Worm (Caenorhabditis elegans) whole organism, L2 larva: ENCODE data around the gene spp-14.

Source experiments
- C34F6.9 ChIP-seq: fragments of 150-350 bp; optimal IDR thresholded peaks from 2 replicates; lab custom pipeline; 2014; ENCODE audit warnings: missing biosample characterization, missing genetic modification characterization
- F13H6.1 ChIP-seq: sonication (generic microtip); optimal IDR thresholded peaks from 2 replicates; lab custom pipeline; 2016; ENCODE audit warnings: missing genetic modification characterization, missing compliant biosample characterization
- R02D3.7 ChIP-seq: fragments of 150-350 bp; optimal IDR thresholded peaks from 2 replicates; lab custom pipeline; 2014; ENCODE audit warnings: missing biosample characterization, missing genetic modification characterization
- ZK546.5 ChIP-seq: sonication (generic microtip); optimal IDR thresholded peaks from 2 replicates; lab custom pipeline; 2017; ENCODE audit warnings: missing biosample characterization, missing genetic modification characterization
- alr-1 ChIP-seq: fragments of 150-350 bp; optimal IDR thresholded peaks from 2 replicates; lab custom pipeline; 2014; ENCODE audit warnings: missing biosample characterization, missing genetic modification characterization
- ama-1 ChIP-seq: fragments of 150-350 bp; optimal IDR thresholded peaks from 2 replicates; lab custom pipeline; 2018; ENCODE audit warnings: inconsistent platforms
- ceh-16 ChIP-seq: fragments of 150-350 bp; optimal IDR thresholded peaks from 2 replicates; lab custom pipeline; 2014; ENCODE audit warnings: missing biosample characterization, missing genetic modification characterization
- crh-2 ChIP-seq: sonication (generic microtip); optimal IDR thresholded peaks from 2 replicates; lab custom pipeline; 2017; ENCODE audit warnings: missing biosample characterization, missing genetic modification characterization
- gmeb-1 ChIP-seq: fragments of 150-350 bp; optimal IDR thresholded peaks from 2 replicates; lab custom pipeline; 2014; ENCODE audit warnings: missing biosample characterization, missing genetic modification characterization
- lin-13 ChIP-seq: fragments of 150-350 bp; optimal IDR thresholded peaks from 2 replicates; lab custom pipeline; 2014; ENCODE audit warnings: missing biosample characterization, missing genetic modification reagents, missing genetic modification characterization
- lin-39 ChIP-seq: fragments of 150-350 bp; optimal IDR thresholded peaks from 2 replicates; lab custom pipeline; 2014; ENCODE audit warnings: missing biosample characterization, missing genetic modification reagents, missing genetic modification characterization
- lsy-2 ChIP-seq, 2 experiments: fragments of 150-350 bp in 1 of 2; sonication (generic microtip) in 1 of 2; optimal IDR thresholded peaks; 2 replicates each; lab custom pipeline; 2014 to 2017; ENCODE audit warnings: missing biosample characterization in 2 of 2, missing genetic modification characterization in 2 of 2
- mab-5 ChIP-seq: fragments of 150-350 bp; optimal IDR thresholded peaks from 2 replicates; lab custom pipeline; 2014; ENCODE audit warnings: missing biosample characterization, missing genetic modification characterization
- mbf-1 ChIP-seq: sonication (generic microtip); optimal IDR thresholded peaks from 2 replicates; lab custom pipeline; 2017; ENCODE audit warnings: missing biosample characterization, missing genetic modification characterization
- mdl-1 ChIP-seq, 2 experiments: fragments of 150-350 bp in 1 of 2; sonication (generic microtip) in 1 of 2; optimal IDR thresholded peaks; 2 replicates each; lab custom pipeline; 2017; ENCODE audit warnings: missing biosample characterization in 2 of 2, missing genetic modification characterization in 2 of 2
- nhr-10 ChIP-seq: sonication (generic microtip); optimal IDR thresholded peaks from 2 replicates; lab custom pipeline; 2017; ENCODE audit warnings: missing biosample characterization, missing genetic modification characterization
- nhr-12 ChIP-seq: fragments of 150-350 bp; optimal IDR thresholded peaks from 2 replicates; lab custom pipeline; 2014; ENCODE audit warnings: missing biosample characterization, missing genetic modification characterization
- nhr-129 ChIP-seq: fragments of 150-350 bp; optimal IDR thresholded peaks from 2 replicates; lab custom pipeline; 2014; ENCODE audit warnings: missing biosample characterization, missing genetic modification characterization
- nhr-21 ChIP-seq: fragments of 150-350 bp; optimal IDR thresholded peaks from 2 replicates; lab custom pipeline; 2014; ENCODE audit warnings: missing biosample characterization, missing genetic modification characterization
- nhr-23 ChIP-seq: fragments of 150-350 bp; optimal IDR thresholded peaks from 2 replicates; lab custom pipeline; 2014; ENCODE audit warnings: missing biosample characterization, missing genetic modification reagents, missing genetic modification characterization
- nhr-237 ChIP-seq: fragments of 150-350 bp; optimal IDR thresholded peaks from 2 replicates; lab custom pipeline; 2014; ENCODE audit warnings: missing biosample characterization, missing genetic modification characterization
- nhr-6 ChIP-seq: fragments of 150-350 bp; optimal IDR thresholded peaks from 2 replicates; lab custom pipeline; 2014; ENCODE audit warnings: missing biosample characterization, missing genetic modification characterization
- nhr-77 ChIP-seq: fragments of 150-350 bp; optimal IDR thresholded peaks from 2 replicates; lab custom pipeline; 2014; ENCODE audit warnings: missing biosample characterization, missing genetic modification characterization
- peb-1 ChIP-seq: fragments of 150-350 bp; optimal IDR thresholded peaks from 2 replicates; lab custom pipeline; 2014; ENCODE audit warnings: missing biosample characterization, missing genetic modification characterization
- sem-4 ChIP-seq: fragments of 150-350 bp; optimal IDR thresholded peaks from 2 replicates; lab custom pipeline; 2014; ENCODE audit warnings: missing biosample characterization, missing genetic modification reagents, missing genetic modification characterization
- skn-1 ChIP-seq: sonication (generic microtip); optimal IDR thresholded peaks from 2 replicates; lab custom pipeline; 2017; ENCODE audit warnings: missing biosample characterization, missing genetic modification characterization
- sma-3 ChIP-seq: sonication (generic microtip); optimal IDR thresholded peaks from 2 replicates; lab custom pipeline; 2016; ENCODE audit warnings: missing genetic modification reagents, missing genetic modification characterization, missing compliant biosample characterization
- sma-9 ChIP-seq, 2 experiments: fragments of 150-350 bp in 1 of 2; sonication (generic microtip) in 1 of 2; optimal IDR thresholded peaks; 2 replicates each; lab custom pipeline; 2014 to 2016; ENCODE audit warnings: missing genetic modification characterization in 2 of 2, mild to moderate bottlenecking in 1 of 2, missing biosample characterization in 1 of 2, missing compliant biosample characterization in 1 of 2, missing genetic modification reagents in 1 of 2, moderate library complexity in 1 of 2
- snpc-4 ChIP-seq: fragments of 150-350 bp; optimal IDR thresholded peaks from 2 replicates; lab custom pipeline; 2014; ENCODE audit warnings: missing biosample characterization, missing genetic modification characterization
- unc-39 ChIP-seq: fragments of 150-350 bp; optimal IDR thresholded peaks from 2 replicates; lab custom pipeline; 2014; ENCODE audit warnings: missing biosample characterization, missing genetic modification characterization
- unc-55 ChIP-seq: fragments of 150-350 bp; sonication (generic microtip); optimal IDR thresholded peaks from 3 replicates; lab custom pipeline; 2014; ENCODE audit warnings: missing biosample characterization, missing genetic modification reagents, missing genetic modification characterization
- unc-62 ChIP-seq: fragments of 150-350 bp; optimal IDR thresholded peaks from 2 replicates; lab custom pipeline; 2014; ENCODE audit warnings: missing biosample characterization, missing genetic modification reagents, missing genetic modification characterization
- zag-1 ChIP-seq: fragments of 150-350 bp; optimal IDR thresholded peaks from 2 replicates; lab custom pipeline; 2014; ENCODE audit warnings: missing biosample characterization, missing genetic modification characterization
- ztf-1 ChIP-seq: fragments of 200-800 bp; sonication (Bioruptor generic); conservative IDR thresholded peaks from 2 replicates; pipeline ENCODE4 v1.3.6; 2022; ENCODE audit warnings: missing genetic modification characterization, missing compliant biosample characterization
- ztf-4 ChIP-seq: fragments of 150-350 bp; optimal IDR thresholded peaks from 2 replicates; lab custom pipeline; 2014; ENCODE audit warnings: missing biosample characterization, missing genetic modification characterization

Gene spp-14

ce11 chrX:7712887-7713286, 12.9 kb upstream of the spp-14 start:
- TF ChIP-seq ceh-16 (no peak), nhr-10 (tag; lab: Kevin White, UChicago) (no peak), mdl-1 (tag; optimal IDR thresholded peaks at IDR 0.05; lab: Kevin White, UChicago) (no peak), unc-55 (GFP tag; lab: Kevin White, UChicago) (peak; percentile 17), gmeb-1 (tag; lab: Kevin White, UChicago) (no peak), peb-1 (tag; lab: Kevin White, UChicago) (no peak), skn-1 (tag; lab: Kevin White, UChicago) (no peak), F13H6.1 (no peak), ztf-4 (tag; lab: Kevin White, UChicago) (no peak), ZK546.5 (tag; lab: Kevin White, UChicago) (no peak), ama-1 (no peak), lin-39 (tag; lab: Kevin White, UChicago) (peak; percentile 6), C34F6.9 (no peak)

DNA sequence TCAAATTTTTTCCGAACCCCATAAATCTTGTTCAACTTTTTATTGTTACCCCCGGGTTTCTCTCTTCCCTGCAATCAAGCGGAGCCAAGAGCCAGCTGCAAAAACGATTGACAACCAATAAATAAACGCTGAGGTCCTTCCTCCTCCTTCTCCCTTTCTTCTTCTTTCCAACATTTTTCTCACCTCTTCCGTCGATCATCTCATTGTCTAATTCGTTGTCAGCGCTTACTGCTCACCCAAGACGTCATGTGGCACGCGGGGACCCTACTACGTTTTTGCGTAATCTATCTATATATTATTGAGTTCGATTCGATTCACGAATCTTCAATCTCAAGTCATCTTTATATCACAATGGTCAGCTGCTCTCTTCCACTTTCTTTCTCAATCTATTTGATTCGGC, 10.3 kb upstream of the spp-14 start:
- TF ChIP-seq mab-5 (tag; lab: Kevin White, UChicago) (peak; percentile 18), lsy-2 (tag; optimal IDR thresholded peaks at IDR 0.05; lab: Kevin White, UChicago) (peak in 1 of 2 experiments; percentile 10), nhr-237 (tag; lab: Kevin White, UChicago) (no peak), sma-9 (GFP tag; optimal IDR thresholded peaks at IDR 0.05; lab: Kevin White, UChicago) (peak; percentile 46), sma-9 (tag; optimal IDR thresholded peaks at IDR 0.05; lab: Kevin White, UChicago) (no peak), F13H6.1 (peak; percentile 76), nhr-77 (tag; lab: Kevin White, UChicago) (no peak), unc-39 (tag; lab: Kevin White, UChicago) (no peak), nhr-129 (tag; lab: Kevin White, UChicago) (peak; percentile 45)

DNA sequence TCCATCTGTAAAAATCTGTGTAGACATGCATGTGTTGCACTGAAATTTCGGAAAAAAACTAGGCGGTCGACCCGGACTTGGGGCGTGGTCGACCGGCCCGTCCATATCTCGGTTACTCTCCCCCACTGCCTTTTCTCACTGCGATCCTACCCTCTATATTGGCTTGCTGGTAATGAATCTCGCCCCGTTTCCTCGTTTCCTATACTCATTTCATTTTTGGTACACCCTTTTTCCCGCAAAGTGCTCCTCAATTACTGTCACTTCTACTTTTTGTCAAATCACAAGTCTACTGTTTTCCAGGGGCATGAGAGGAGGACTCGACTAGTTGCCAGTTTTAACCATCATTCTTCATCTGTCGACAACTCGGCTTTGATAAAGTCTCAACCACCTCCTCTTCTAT, 6.8 kb upstream of the spp-14 start, which contains the start of gene K09F5.6:
TSS of gene K09F5.6 (plus strand) at position 301 of the 400 bp plus-strand sequence.
- no peak for TF ChIP-seq mbf-1 (tag; lab: Kevin White, UChicago)
- no peak for TF ChIP-seq unc-62 (GFP tag; lab: Kevin White, UChicago)
- TF ChIP-seq skn-1 (tag; lab: Kevin White, UChicago) = no peak
- TF ChIP-seq nhr-23 (tag; lab: Kevin White, UChicago) = no peak
- TF ChIP-seq crh-2 (tag; lab: Kevin White, UChicago) = no peak
- no peak for TF ChIP-seq nhr-12 (tag; lab: Kevin White, UChicago)
- TF ChIP-seq sem-4 = no peak
- TF ChIP-seq lin-13 (GFP tag; lab: Kevin White, UChicago) = no peak
- TF ChIP-seq snpc-4 = no peak
- TF ChIP-seq alr-1 (tag; lab: Kevin White, UChicago) = no peak
- TF ChIP-seq nhr-21 = no peak
- TF ChIP-seq mab-5 (tag; lab: Kevin White, UChicago) = no peak
- TF ChIP-seq nhr-10 (tag; lab: Kevin White, UChicago) = no peak
- TF ChIP-seq ztf-1 = no peak
- TF ChIP-seq ZK546.5 (tag; lab: Kevin White, UChicago) = no peak
- no peak for TF ChIP-seq mdl-1 (tag; optimal IDR thresholded peaks at IDR 0.05; lab: Kevin White, UChicago)
- TF ChIP-seq sma-9 (GFP tag; optimal IDR thresholded peaks at IDR 0.05; lab: Kevin White, UChicago) = no peak
- TF ChIP-seq sma-9 (tag; optimal IDR thresholded peaks at IDR 0.05; lab: Kevin White, UChicago) = no peak
- TF ChIP-seq R02D3.7 (tag; lab: Kevin White, UChicago) = no peak
- TF ChIP-seq lsy-2 (tag; optimal IDR thresholded peaks at IDR 0.05; lab: Kevin White, UChicago) = no peak
- no peak for TF ChIP-seq nhr-77 (tag; lab: Kevin White, UChicago)

- TF ChIP-seq nhr-6 (tag; lab: Kevin White, UChicago) = no peak
- no peak for TF ChIP-seq lin-39 (tag; lab: Kevin White, UChicago)
- no peak for TF ChIP-seq skn-1 (tag; lab: Kevin White, UChicago)
- TF ChIP-seq nhr-23 (tag; lab: Kevin White, UChicago) = no peak
- TF ChIP-seq snpc-4 = no peak
- TF ChIP-seq zag-1 (tag; lab: Kevin White, UChicago) = no peak
- no peak for TF ChIP-seq R02D3.7 (tag; lab: Kevin White, UChicago)
- no peak for TF ChIP-seq nhr-21
- TF ChIP-seq gmeb-1 (tag; lab: Kevin White, UChicago) = no peak
- TF ChIP-seq ceh-16 = no peak
- TF ChIP-seq nhr-129 (tag; lab: Kevin White, UChicago) = no peak
- TF ChIP-seq sem-4 = no peak
- TF ChIP-seq ZK546.5 (tag; lab: Kevin White, UChicago) = no peak
- no peak for TF ChIP-seq unc-55 (GFP tag; lab: Kevin White, UChicago)
- TF ChIP-seq ztf-1 = no peak
- TF ChIP-seq sma-3 (GFP tag; lab: Kevin White, UChicago) = no peak
- TF ChIP-seq crh-2 (tag; lab: Kevin White, UChicago) = no peak
- TF ChIP-seq sma-9 (GFP tag; optimal IDR thresholded peaks at IDR 0.05; lab: Kevin White, UChicago) = no peak
- no peak for TF ChIP-seq sma-9 (tag; optimal IDR thresholded peaks at IDR 0.05; lab: Kevin White, UChicago)
Observed at ce11 chrX:7720565-7720964, 5.2 kb upstream of the spp-14 start.
